Fruit fly (Drosophila melanogaster) whole organism, prepupa: Measurements from ENCODE around the gene CG17187.

Experiments
- Blimp-1 ChIP-seq: fragments of 200-800 bp; sonication (Bioruptor generic); optimal IDR thresholded peaks from 3 replicates; lab custom pipeline; 2017; ENCODE audit warnings: missing biosample characterization, missing genetic modification characterization, mild to moderate bottlenecking, moderate library complexity, missing genetic modification reagents
- CG10631 ChIP-seq: fragments of 200-800 bp; sonication (Bioruptor generic); optimal IDR thresholded peaks from 2 replicates; lab custom pipeline; 2016; ENCODE audit warnings: missing biosample characterization, missing genetic modification characterization
- CG11294 ChIP-seq: fragments of 200-800 bp; sonication (Bioruptor generic); IDR thresholded peaks from 2 replicates; pipeline ENCODE4 v1.3.6; 2022; ENCODE audit warnings: missing biosample characterization, missing genetic modification characterization
- CG11762 ChIP-seq: fragments of 200-800 bp; sonication (Bioruptor generic); optimal IDR thresholded peaks from 3 replicates; lab custom pipeline; 2016; ENCODE audit warnings: missing biosample characterization, missing genetic modification characterization; ENCODE audit not compliant: insufficient read depth
- CG11902 ChIP-seq: fragments of 200-800 bp; sonication (Bioruptor generic); optimal IDR thresholded peaks from 3 replicates; lab custom pipeline; 2016; ENCODE audit warnings: missing biosample characterization, missing genetic modification characterization
- CG16779 ChIP-seq: fragments of 200-800 bp; sonication (Bioruptor generic); optimal IDR thresholded peaks from 3 replicates; lab custom pipeline; 2017; ENCODE audit warnings: missing biosample characterization, mild to moderate bottlenecking, missing genetic modification characterization
- CG3032 ChIP-seq: fragments of 200-800 bp; optimal IDR thresholded peaks from 2 replicates; lab custom pipeline; 2019; ENCODE audit warnings: missing biosample characterization, mild to moderate bottlenecking, missing genetic modification characterization, moderate library complexity
- CG31627 ChIP-seq: fragments of 200-800 bp; sonication (Bioruptor generic); optimal IDR thresholded peaks from 3 replicates; lab custom pipeline; 2016; ENCODE audit warnings: missing biosample characterization, missing genetic modification characterization
- CG32006 ChIP-seq: fragments of 200-800 bp; sonication (Bioruptor generic); optimal IDR thresholded peaks from 3 replicates; lab custom pipeline; 2017; ENCODE audit warnings: missing biosample characterization, mild to moderate bottlenecking, missing genetic modification characterization
- CG4318 ChIP-seq: fragments of 200-800 bp; sonication (Bioruptor generic); optimal IDR thresholded peaks from 3 replicates; lab custom pipeline; 2017; ENCODE audit warnings: missing biosample characterization, mild to moderate bottlenecking, missing genetic modification characterization
- CG6163 ChIP-seq: fragments of 200-800 bp; sonication (Bioruptor generic); IDR thresholded peaks from 3 replicates; pipeline ENCODE4 v1.3.6; 2022; ENCODE audit warnings: missing biosample characterization, missing genetic modification characterization
- CG6276 ChIP-seq: fragments of 200-800 bp; sonication (Bioruptor generic); optimal IDR thresholded peaks from 2 replicates; lab custom pipeline; 2017; ENCODE audit warnings: missing biosample characterization, mild to moderate bottlenecking, missing genetic modification characterization
- CG6792 ChIP-seq: fragments of 200-800 bp; sonication (Bioruptor generic); optimal IDR thresholded peaks from 3 replicates; lab custom pipeline; 2016; ENCODE audit warnings: missing biosample characterization, missing genetic modification characterization
- CG6808 ChIP-seq: fragments of 200-800 bp; sonication (Bioruptor generic); optimal IDR thresholded peaks from 3 replicates; lab custom pipeline; 2017; ENCODE audit warnings: missing biosample characterization, missing genetic modification characterization, mild to moderate bottlenecking, moderate library complexity, missing genetic modification reagents
- CG6854 ChIP-seq: fragments of 200-800 bp; sonication (Bioruptor generic); optimal IDR thresholded peaks from 2 replicates; lab custom pipeline; 2017; ENCODE audit warnings: missing biosample characterization, mild to moderate bottlenecking, missing genetic modification characterization
- CG8319 ChIP-seq: fragments of 200-800 bp; sonication (Bioruptor generic); optimal IDR thresholded peaks from 3 replicates; lab custom pipeline; 2016; ENCODE audit warnings: missing biosample characterization, missing genetic modification characterization
- CG8632 ChIP-seq: fragments of 200-800 bp; sonication (Bioruptor generic); optimal IDR thresholded peaks from 3 replicates; lab custom pipeline; 2016; ENCODE audit warnings: missing biosample characterization, missing genetic modification characterization
- CG9139 ChIP-seq: fragments of 200-800 bp; sonication (Bioruptor generic); optimal IDR thresholded peaks from 3 replicates; lab custom pipeline; 2017; ENCODE audit warnings: missing biosample characterization, mild to moderate bottlenecking, missing genetic modification characterization
- Eip93F ChIP-seq: fragments of 200-800 bp; sonication (Bioruptor generic); optimal IDR thresholded peaks from 2 replicates; lab custom pipeline; 2016; ENCODE audit warnings: missing biosample characterization, mild to moderate bottlenecking, missing genetic modification characterization
- Ets21C ChIP-seq: fragments of 200-800 bp; sonication (Bioruptor generic); optimal IDR thresholded peaks from 3 replicates; lab custom pipeline; 2016; ENCODE audit warnings: missing biosample characterization, missing genetic modification characterization
- Gug ChIP-seq: fragments of 200-800 bp; sonication (Bioruptor generic); IDR thresholded peaks from 2 replicates; pipeline ENCODE4 v1.3.6; 2022; ENCODE audit warnings: missing biosample characterization, missing genetic modification characterization
- Hr38 ChIP-seq: sonication (Bioruptor generic); optimal IDR thresholded peaks from 2 replicates; lab custom pipeline; 2016; ENCODE audit warnings: missing biosample characterization, missing genetic modification characterization
- Hr4 ChIP-seq: fragments of 200-800 bp; sonication (Bioruptor generic); optimal IDR thresholded peaks from 3 replicates; lab custom pipeline; 2016; ENCODE audit warnings: missing biosample characterization, missing genetic modification characterization
- Lpt ChIP-seq: fragments of 200-800 bp; sonication (Bioruptor generic); optimal IDR thresholded peaks from 3 replicates; lab custom pipeline; 2016; ENCODE audit warnings: missing biosample characterization, missing genetic modification characterization
- Met ChIP-seq: fragments of 200-800 bp; sonication (Bioruptor generic); optimal IDR thresholded peaks from 3 replicates; lab custom pipeline; 2016; ENCODE audit warnings: missing biosample characterization, missing genetic modification characterization
- OdsH ChIP-seq: fragments of 200-800 bp; sonication (Bioruptor generic); optimal IDR thresholded peaks from 3 replicates; lab custom pipeline; 2016; ENCODE audit warnings: missing biosample characterization, missing genetic modification characterization
- Smox ChIP-seq: fragments of 200-800 bp; sonication (Bioruptor generic); optimal IDR thresholded peaks from 3 replicates; lab custom pipeline; 2016; ENCODE audit warnings: missing biosample characterization, missing genetic modification characterization
- Sox102F ChIP-seq: fragments of 200-800 bp; sonication (Bioruptor generic); optimal IDR thresholded peaks from 2 replicates; lab custom pipeline; 2016; ENCODE audit warnings: missing biosample characterization, mild to moderate bottlenecking, missing genetic modification characterization
- Sox14 ChIP-seq: fragments of 200-800 bp; sonication (Bioruptor generic); optimal IDR thresholded peaks from 3 replicates; lab custom pipeline; 2016; ENCODE audit warnings: missing biosample characterization, missing genetic modification characterization
- Sox15 ChIP-seq: fragments of 200-800 bp; sonication (Bioruptor generic); optimal IDR thresholded peaks from 3 replicates; lab custom pipeline; 2016; ENCODE audit warnings: missing biosample characterization, missing genetic modification characterization
- acj6 ChIP-seq: fragments of 200-800 bp; sonication (Bioruptor generic); optimal IDR thresholded peaks from 3 replicates; lab custom pipeline; 2016; ENCODE audit warnings: missing biosample characterization, missing genetic modification characterization
- dac ChIP-seq: fragments of 200-800 bp; sonication (Bioruptor generic); optimal IDR thresholded peaks from 2 replicates; lab custom pipeline; 2017; ENCODE audit warnings: missing biosample characterization, mild to moderate bottlenecking, missing genetic modification characterization
- eg ChIP-seq: fragments of 200-800 bp; sonication (Bioruptor generic); IDR thresholded peaks from 3 replicates; pipeline ENCODE4 v1.3.6; 2022; ENCODE audit warnings: missing biosample characterization, missing genetic modification characterization
- fd59A ChIP-seq: fragments of 200-800 bp; sonication (Bioruptor generic); optimal IDR thresholded peaks from 2 replicates; lab custom pipeline; 2017; ENCODE audit warnings: missing biosample characterization, mild to moderate bottlenecking, missing genetic modification characterization, missing genetic modification reagents
- fd85E ChIP-seq: fragments of 200-800 bp; sonication (Bioruptor generic); optimal IDR thresholded peaks from 3 replicates; lab custom pipeline; 2016; ENCODE audit warnings: missing biosample characterization, missing genetic modification characterization
- lz ChIP-seq: fragments of 200-800 bp; sonication (Bioruptor generic); optimal IDR thresholded peaks from 3 replicates; lab custom pipeline; 2016; ENCODE audit warnings: missing biosample characterization, missing genetic modification characterization
- net ChIP-seq: fragments of 200-800 bp; sonication (Bioruptor generic); optimal IDR thresholded peaks from 3 replicates; lab custom pipeline; 2016; ENCODE audit warnings: missing biosample characterization, missing genetic modification characterization
- pdm3 ChIP-seq: fragments of 200-800 bp; sonication (Bioruptor generic); optimal IDR thresholded peaks from 3 replicates; lab custom pipeline; 2016; ENCODE audit warnings: missing biosample characterization, missing genetic modification characterization
- salr ChIP-seq, 2 experiments: fragments of 200-800 bp; sonication (Bioruptor generic); optimal IDR thresholded peaks; 3 replicates each; lab custom pipeline; 2016 to 2018; ENCODE audit warnings: missing biosample characterization in 2 of 2, missing genetic modification characterization in 2 of 2, mild to moderate bottlenecking in 1 of 2
- spab ChIP-seq: fragments of 200-800 bp; sonication (Bioruptor generic); optimal IDR thresholded peaks from 2 replicates; lab custom pipeline; 2017; ENCODE audit warnings: missing biosample characterization, mild to moderate bottlenecking, missing genetic modification characterization, missing genetic modification reagents
- ss ChIP-seq, 2 experiments: fragments of 200-800 bp; sonication (Bioruptor generic); optimal IDR thresholded peaks; 2 replicates in 1 of 2; 3 replicates in 1 of 2; lab custom pipeline; 2017 to 2018; ENCODE audit warnings: mild to moderate bottlenecking in 2 of 2, missing biosample characterization in 2 of 2, missing genetic modification characterization in 2 of 2, moderate library complexity in 1 of 2
- svp ChIP-seq: fragments of 200-800 bp; sonication (Bioruptor generic); peaks from one replicate; lab custom pipeline; 2016; ENCODE audit warnings: missing biosample characterization, missing genetic modification characterization

Gene CG17187

DNA sequence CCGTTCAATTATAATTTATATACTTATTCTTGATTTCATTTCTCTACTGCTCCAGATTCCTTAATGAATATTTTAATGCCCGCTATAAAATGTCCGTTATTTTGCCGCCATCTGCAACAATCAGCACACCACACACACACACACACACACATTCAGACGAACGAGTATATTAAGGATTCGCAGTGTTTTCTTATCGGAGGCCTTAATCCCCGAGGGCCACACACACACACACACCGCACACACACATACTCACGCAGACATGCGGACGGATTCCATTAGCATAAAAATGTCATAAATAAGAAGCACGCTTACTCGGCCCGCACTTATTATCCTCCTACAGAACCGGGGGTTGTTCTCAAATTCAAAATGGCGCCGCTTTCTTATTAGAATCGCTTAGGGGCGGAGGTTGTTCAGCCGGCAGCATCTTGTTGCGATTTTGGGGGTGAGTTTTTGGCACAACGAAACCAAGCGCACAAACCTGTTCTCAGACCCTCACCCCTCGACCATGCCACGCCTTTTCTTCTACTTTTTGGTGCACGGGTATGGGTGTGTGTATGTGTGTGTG lies 29.4 kb upstream of the CG17187 start:
- no peak for TF ChIP-seq svp
- TF ChIP-seq CG10631 (GFP tag; lab: Kevin White, UChicago) = no peak
- no peak for TF ChIP-seq eg (GFP tag; lab: Robert Waterston, UW)
- TF ChIP-seq Blimp-1 (GFP tag; lab: Kevin White, UChicago) = no peak
- no peak for TF ChIP-seq Sox102F
- no peak for TF ChIP-seq CG11762 (GFP tag; lab: Kevin White, UChicago)

DNA sequence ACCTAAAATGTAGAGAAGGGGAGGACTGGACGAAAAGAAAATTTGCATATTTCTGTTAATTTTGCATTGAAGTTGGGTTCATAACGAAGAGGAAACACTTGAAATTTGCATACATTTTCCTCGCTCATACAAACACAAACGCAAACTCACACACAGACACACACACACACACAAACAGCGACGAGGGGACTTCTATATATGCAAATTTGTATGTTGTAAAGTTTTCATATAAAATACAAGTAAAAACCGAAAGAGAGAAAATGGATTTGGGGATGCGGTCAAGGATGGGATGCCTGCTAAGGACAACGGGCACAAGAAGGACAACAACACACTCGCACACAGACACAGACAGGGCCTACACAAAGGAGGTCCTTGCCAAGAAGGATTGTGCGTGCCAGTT lies 25.9 kb upstream of the CG17187 start:
- no peak for TF ChIP-seq fd85E (GFP tag; lab: Kevin White, UChicago)
- no peak for TF ChIP-seq Ets21C (GFP tag; lab: Kevin White, UChicago)
- no peak for TF ChIP-seq CG4318 (GFP tag; lab: Kevin White, UChicago)
- TF ChIP-seq CG11902 (GFP tag; lab: Kevin White, UChicago) = no peak
- TF ChIP-seq CG6792 = no peak
- TF ChIP-seq Smox (GFP tag; lab: Kevin White, UChicago) = no peak
- no peak for TF ChIP-seq ss (GFP tag; optimal IDR thresholded peaks at IDR 0.05; lab: Kevin White, UChicago)
- TF ChIP-seq Eip93F = no peak
- TF ChIP-seq CG16779 = no peak
- TF ChIP-seq CG11762 (GFP tag; lab: Kevin White, UChicago) = no peak
- no peak for TF ChIP-seq CG8319 (GFP tag; lab: Kevin White, UChicago)
- TF ChIP-seq CG11294 = no peak
- no peak for TF ChIP-seq CG6163
- TF ChIP-seq CG6276 (GFP tag; lab: Kevin White, UChicago) = no peak
- no peak for TF ChIP-seq pdm3 (GFP tag; lab: Kevin White, UChicago)
- TF ChIP-seq acj6 (GFP tag; lab: Kevin White, UChicago) = no peak
- no peak for TF ChIP-seq Lpt (GFP tag; lab: Kevin White, UChicago)

DNA sequence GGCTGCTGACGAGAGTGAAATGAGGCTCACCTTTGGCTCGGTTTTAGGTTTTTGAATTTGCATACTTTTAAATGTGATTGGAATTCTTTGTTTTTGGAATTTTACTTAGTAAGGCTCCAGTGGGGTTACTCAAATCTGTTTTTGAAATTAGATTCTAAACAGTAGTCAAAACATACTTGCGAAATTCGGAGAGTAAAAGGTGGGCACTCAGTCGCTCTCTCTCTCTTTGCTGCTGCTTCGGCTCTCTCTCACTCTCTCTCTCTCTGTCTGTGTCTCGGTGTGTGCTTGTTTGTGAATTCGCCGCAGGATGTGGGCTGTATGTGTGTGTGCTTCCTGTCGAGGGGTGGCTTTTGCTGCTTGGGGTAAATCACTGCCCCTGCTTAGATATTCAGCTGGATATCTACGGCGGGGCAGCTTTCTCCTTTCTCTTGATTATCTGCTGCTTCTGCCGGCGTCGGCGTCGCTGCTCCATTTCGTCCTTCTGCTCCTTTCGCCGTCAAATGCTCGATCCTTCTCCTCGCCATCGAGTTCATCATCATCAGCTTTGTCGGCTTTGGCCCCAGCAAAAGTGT lies 22.8 kb upstream of the CG17187 start:
- TF ChIP-seq CG11902 (GFP tag; lab: Kevin White, UChicago) = no peak
- TF ChIP-seq Hr38 (GFP tag; lab: Kevin White, UChicago) = no peak
- TF ChIP-seq OdsH (GFP tag; lab: Kevin White, UChicago) = no peak
- TF ChIP-seq CG11294 = no peak
- no peak for TF ChIP-seq CG11762 (GFP tag; lab: Kevin White, UChicago)
- TF ChIP-seq CG31627 = no peak
- no peak for TF ChIP-seq CG16779
- no peak for TF ChIP-seq Sox14

DNA sequence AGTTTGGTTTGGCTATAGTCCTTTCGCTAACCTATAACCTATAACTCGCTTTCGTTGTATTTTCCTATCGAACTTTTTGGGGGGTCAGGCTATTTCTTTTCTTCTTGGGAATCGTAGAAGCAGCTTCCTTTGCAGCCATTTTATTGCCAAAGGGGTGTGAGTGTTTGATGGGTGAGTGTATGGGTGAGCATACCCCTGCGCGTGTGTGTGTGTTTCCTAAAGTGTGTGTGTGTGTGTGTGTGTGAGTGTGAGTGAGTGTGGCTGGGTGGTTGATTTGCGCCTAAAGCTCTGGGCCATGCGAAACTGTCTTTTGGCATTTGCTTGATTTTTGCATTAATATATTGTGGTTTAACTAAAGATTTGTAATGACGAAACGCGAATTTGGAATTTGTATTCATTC lies 22.1 kb upstream of the CG17187 start:
- TF ChIP-seq Met (no peak), Sox102F (no peak), eg (GFP tag; lab: Robert Waterston, UW) (no peak), Gug (GFP tag; lab: Robert Waterston, UW) (no peak), spab (GFP tag; lab: Kevin White, UChicago) (no peak), Smox (GFP tag; lab: Kevin White, UChicago) (no peak), acj6 (GFP tag; lab: Kevin White, UChicago) (no peak), CG3032 (tag; lab: Kevin White, UChicago) (no peak), svp (no peak), CG6163 (no peak), dac (GFP tag; lab: Kevin White, UChicago) (no peak), net (GFP tag; lab: Kevin White, UChicago) (no peak), CG8319 (GFP tag; lab: Kevin White, UChicago) (no peak), CG6808 (GFP tag; lab: Kevin White, UChicago) (no peak)

DNA sequence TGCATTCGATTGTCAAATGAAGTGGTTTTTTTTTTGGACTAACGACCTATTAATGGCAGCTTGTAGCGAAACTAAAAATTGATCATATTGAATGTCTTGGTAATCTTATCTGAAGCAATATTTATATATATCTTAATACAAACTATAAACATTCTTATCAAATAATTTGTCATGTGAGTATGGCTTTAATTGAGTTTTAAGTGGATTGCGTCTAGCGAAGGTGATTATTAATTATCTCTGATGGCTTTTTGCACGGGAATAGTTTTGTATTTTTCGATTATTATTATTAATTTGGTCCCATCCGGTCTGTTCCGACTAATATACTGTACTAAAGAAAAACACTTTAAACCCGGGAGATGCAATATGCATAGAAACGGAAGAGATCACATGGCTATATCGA lies 15.2 kb upstream of the CG17187 start:
- TF ChIP-seq fd59A (GFP tag; lab: Kevin White, UChicago) = no peak
- no peak for TF ChIP-seq salr (GFP tag; optimal IDR thresholded peaks at IDR 0.05; lab: Kevin White, UChicago)
- no peak for TF ChIP-seq CG8632
- TF ChIP-seq CG6854 = no peak
- TF ChIP-seq lz (GFP tag; lab: Kevin White, UChicago) = no peak
- TF ChIP-seq net (GFP tag; lab: Kevin White, UChicago) = no peak
- TF ChIP-seq CG11762 (GFP tag; lab: Kevin White, UChicago) = no peak
- no peak for TF ChIP-seq Sox15 (GFP tag; lab: Kevin White, UChicago)
- TF ChIP-seq Hr4 (GFP tag; lab: Kevin White, UChicago) = no peak
- TF ChIP-seq Ets21C (GFP tag; lab: Kevin White, UChicago) = no peak
- no peak for TF ChIP-seq CG31627
- TF ChIP-seq fd85E (GFP tag; lab: Kevin White, UChicago) = no peak
- no peak for TF ChIP-seq spab (GFP tag; lab: Kevin White, UChicago)
- TF ChIP-seq Lpt (GFP tag; lab: Kevin White, UChicago) = no peak
- TF ChIP-seq Met = no peak
- TF ChIP-seq Blimp-1 (GFP tag; lab: Kevin White, UChicago) = no peak
- no peak for TF ChIP-seq CG6808 (GFP tag; lab: Kevin White, UChicago)
- no peak for TF ChIP-seq CG9139 (GFP tag; lab: Kevin White, UChicago)
- TF ChIP-seq CG32006 = no peak
